Fruit fly (Drosophila melanogaster) whole organism, embryonic: Measurements from ENCODE around the gene plx.

Experiments used
- Abd-B ChIP-seq: fragments of 200-800 bp; sonication (Bioruptor generic); optimal IDR thresholded peaks from 2 replicates; lab custom pipeline; 2018; ENCODE audit warnings: missing biosample characterization, mild to moderate bottlenecking, missing genetic modification characterization, moderate library complexity
- B-H1 ChIP-seq: fragments of 200-800 bp; sonication (Bioruptor generic); IDR thresholded peaks from 3 replicates; pipeline ENCODE4 v1.3.6; 2022; ENCODE audit warnings: missing biosample characterization, missing genetic modification characterization
- CG10267 ChIP-seq: fragments of 200-800 bp; sonication (Bioruptor generic); optimal IDR thresholded peaks from 2 replicates; lab custom pipeline; 2018; ENCODE audit warnings: missing biosample characterization, mild to moderate bottlenecking, missing genetic modification characterization, moderate library complexity
- CG10274 ChIP-seq: fragments of 200-800 bp; sonication (Bioruptor generic); optimal IDR thresholded peaks from 3 replicates; lab custom pipeline; 2017; ENCODE audit warnings: missing biosample characterization, mild to moderate bottlenecking, missing genetic modification characterization
- CG10366 ChIP-seq: fragments of 200-800 bp; sonication (Bioruptor generic); IDR thresholded peaks from 2 replicates; pipeline ENCODE4 v1.3.6; 2022; ENCODE audit warnings: missing biosample characterization, missing genetic modification characterization
- CG10543 ChIP-seq: fragments of 200-800 bp; sonication (Bioruptor generic); optimal IDR thresholded peaks from 3 replicates; lab custom pipeline; 2017; ENCODE audit warnings: missing biosample characterization, mild to moderate bottlenecking, missing genetic modification characterization, moderate library complexity
- CG12659 ChIP-seq: fragments of 200-800 bp; sonication (Bioruptor generic); optimal IDR thresholded peaks from 3 replicates; lab custom pipeline; 2017; ENCODE audit warnings: mild to moderate bottlenecking, missing biosample characterization, missing genetic modification reagents, missing genetic modification characterization
- CG13775 ChIP-seq: fragments of 200-800 bp; sonication (Bioruptor generic); optimal IDR thresholded peaks from 3 replicates; lab custom pipeline; 2017; ENCODE audit warnings: missing biosample characterization, mild to moderate bottlenecking, missing genetic modification characterization
- CG1529 ChIP-seq: fragments of 200-800 bp; sonication (Bioruptor generic); optimal IDR thresholded peaks from 3 replicates; lab custom pipeline; 2018; ENCODE audit warnings: missing biosample characterization, missing genetic modification characterization
- CG15514 ChIP-seq: fragments of 200-800 bp; sonication (Bioruptor generic); optimal IDR thresholded peaks from 3 replicates; lab custom pipeline; 2017; ENCODE audit warnings: missing biosample characterization, missing genetic modification characterization, mild to moderate bottlenecking, moderate library complexity, missing genetic modification reagents
- CG1603 ChIP-seq: fragments of 200-800 bp; sonication (Bioruptor generic); optimal IDR thresholded peaks from 2 replicates; lab custom pipeline; 2019; ENCODE audit warnings: missing biosample characterization, mild to moderate bottlenecking, missing genetic modification characterization, moderate library complexity
- CG2120 ChIP-seq: fragments of 200-800 bp; sonication (Bioruptor generic); optimal IDR thresholded peaks from 3 replicates; lab custom pipeline; 2016; ENCODE audit warnings: missing biosample characterization, missing genetic modification characterization
- CG2875 ChIP-seq: fragments of 200-800 bp; sonication (Bioruptor generic); optimal IDR thresholded peaks from 2 replicates; lab custom pipeline; 2017; ENCODE audit warnings: missing biosample characterization, mild to moderate bottlenecking, missing genetic modification characterization, missing genetic modification reagents
- CG3281 ChIP-seq: fragments of 200-800 bp; sonication (Bioruptor generic); optimal IDR thresholded peaks from 3 replicates; lab custom pipeline; 2017; ENCODE audit warnings: missing biosample characterization, mild to moderate bottlenecking, missing genetic modification characterization
- CG3407 ChIP-seq: fragments of 200-800 bp; sonication (Bioruptor generic); optimal IDR thresholded peaks from 2 replicates; lab custom pipeline; 2018; ENCODE audit warnings: missing biosample characterization, mild to moderate bottlenecking, missing genetic modification characterization
- CG34376 ChIP-seq: fragments of 200-800 bp; sonication (Bioruptor generic); optimal IDR thresholded peaks from 2 replicates; lab custom pipeline; 2018; ENCODE audit warnings: missing biosample characterization, mild to moderate bottlenecking, missing genetic modification characterization
- CG3838 ChIP-seq: fragments of 200-800 bp; sonication (Bioruptor generic); optimal IDR thresholded peaks from 3 replicates; lab custom pipeline; 2016; ENCODE audit warnings: missing biosample characterization, missing genetic modification characterization
- CG3995 ChIP-seq: fragments of 200-800 bp; sonication (Bioruptor generic); optimal IDR thresholded peaks from 3 replicates; lab custom pipeline; 2016; ENCODE audit warnings: missing biosample characterization, missing genetic modification characterization
- CG4854 ChIP-seq: fragments of 200-800 bp; sonication (Bioruptor generic); optimal IDR thresholded peaks from 2 replicates; lab custom pipeline; 2016; ENCODE audit warnings: missing biosample characterization, missing genetic modification characterization, inconsistent platforms
- CG5245 ChIP-seq: fragments of 200-800 bp; sonication (Bioruptor generic); optimal IDR thresholded peaks from 3 replicates; lab custom pipeline; 2016; ENCODE audit warnings: missing biosample characterization, missing genetic modification characterization
- CG9876 ChIP-seq: fragments of 200-800 bp; sonication (Bioruptor generic); optimal IDR thresholded peaks from 2 replicates; lab custom pipeline; 2016; ENCODE audit warnings: missing biosample characterization, missing genetic modification characterization
- HLHmδ ChIP-seq: fragments of 200-800 bp; sonication (Bioruptor generic); optimal IDR thresholded peaks from 2 replicates; lab custom pipeline; 2018; ENCODE audit warnings: missing biosample characterization, mild to moderate bottlenecking, missing genetic modification characterization, moderate library complexity
- Myb ChIP-seq: fragments of 200-800 bp; sonication (Bioruptor generic); optimal IDR thresholded peaks from 2 replicates; lab custom pipeline; 2016; ENCODE audit warnings: missing biosample characterization, missing genetic modification characterization
- NC2α ChIP-seq: fragments of 200-800 bp; sonication (Bioruptor generic); optimal IDR thresholded peaks from 2 replicates; lab custom pipeline; 2016; ENCODE audit warnings: missing biosample characterization, missing genetic modification characterization
- Pdp1 ChIP-seq, 2 experiments: fragments of 200-800 bp; sonication (Bioruptor generic); optimal IDR thresholded peaks; 3 replicates each; lab custom pipeline; 2016; ENCODE audit warnings: missing biosample characterization in 2 of 2, missing genetic modification characterization in 2 of 2, mild to moderate bottlenecking in 1 of 2, moderate library complexity in 1 of 2
- Tbp ChIP-seq: fragments of >200 bp; optimal IDR thresholded peaks from 2 replicates; lab custom pipeline; 2018; ENCODE audit warnings: missing biosample characterization, missing genetic modification characterization
- Xrp1 ChIP-seq: fragments of 200-800 bp; sonication (Bioruptor generic); IDR thresholded peaks from 2 replicates; pipeline ENCODE4 v1.3.6; 2022; ENCODE audit warnings: missing biosample characterization, missing genetic modification characterization
- ash1 ChIP-seq: fragments of 200-800 bp; sonication (Bioruptor generic); optimal IDR thresholded peaks from 2 replicates; lab custom pipeline; 2018; ENCODE audit warnings: missing biosample characterization, mild to moderate bottlenecking, missing genetic modification characterization
- cas ChIP-seq: fragments of 200-800 bp; sonication (Bioruptor generic); IDR thresholded peaks from 2 replicates; pipeline ENCODE4 v1.3.6; 2022; ENCODE audit warnings: missing biosample characterization, missing genetic modification characterization
- cg ChIP-seq: fragments of 200-800 bp; sonication (Bioruptor generic); optimal IDR thresholded peaks from 3 replicates; lab custom pipeline; 2019; ENCODE audit warnings: missing biosample characterization, mild to moderate bottlenecking, missing genetic modification characterization, moderate library complexity
- chinmo ChIP-seq: fragments of 200-800 bp; sonication (Bioruptor generic); IDR thresholded peaks from 4 replicates; pipeline ENCODE4 v1.3.6; 2022; ENCODE audit warnings: missing biosample characterization, missing genetic modification characterization; ENCODE audit not compliant: partially characterized antibody
- croc ChIP-seq: fragments of 200-800 bp; sonication (Bioruptor generic); conservative IDR thresholded peaks from 3 replicates; pipeline ENCODE4 v1.3.6; 2022; ENCODE audit warnings: missing biosample characterization, missing genetic modification characterization
- cwo ChIP-seq: fragments of 200-800 bp; sonication (Bioruptor generic); optimal IDR thresholded peaks from 3 replicates; lab custom pipeline; 2017; ENCODE audit warnings: missing biosample characterization, missing genetic modification characterization, mild to moderate bottlenecking, moderate library complexity, missing genetic modification reagents
- da ChIP-seq: fragments of 200-800 bp; sonication (Bioruptor generic); optimal IDR thresholded peaks from 2 replicates; lab custom pipeline; 2016; ENCODE audit warnings: missing biosample characterization, missing genetic modification characterization
- danr ChIP-seq: fragments of 200-800 bp; sonication (Bioruptor generic); IDR thresholded peaks from 2 replicates; pipeline ENCODE4 v1.3.6; 2022; ENCODE audit warnings: missing biosample characterization, missing genetic modification characterization
- gcm ChIP-seq: fragments of 200-800 bp; sonication (Bioruptor generic); optimal IDR thresholded peaks from 2 replicates; lab custom pipeline; 2019; ENCODE audit warnings: missing biosample characterization, mild to moderate bottlenecking, missing genetic modification characterization, moderate library complexity
- grn ChIP-seq: fragments of 200-800 bp; sonication (Bioruptor generic); optimal IDR thresholded peaks from 3 replicates; lab custom pipeline; 2017; ENCODE audit warnings: missing biosample characterization, missing genetic modification characterization
- gsb ChIP-seq: fragments of 200-800 bp; sonication (Bioruptor generic); IDR thresholded peaks from 2 replicates; pipeline ENCODE4 v1.3.6; 2022; ENCODE audit warnings: missing biosample characterization, missing genetic modification characterization
- lola ChIP-seq, 3 experiments: fragments of >200 bp in 2 of 3; fragments of 200-800 bp in 1 of 3; sonication (Bioruptor generic) in 1 of 3; optimal IDR thresholded peaks; 2 replicates each; lab custom pipeline; 2017 to 2019; ENCODE audit warnings: missing biosample characterization in 3 of 3, missing genetic modification characterization in 3 of 3, mild to moderate bottlenecking in 1 of 3, moderate library complexity in 1 of 3
- luna ChIP-seq: fragments of 200-800 bp; sonication (Bioruptor generic); optimal IDR thresholded peaks from 2 replicates; lab custom pipeline; 2016; ENCODE audit warnings: missing biosample characterization, missing genetic modification characterization
- onecut ChIP-seq: fragments of 200-800 bp; sonication (Bioruptor generic); IDR thresholded peaks from 2 replicates; pipeline ENCODE4 v1.3.6; 2022; ENCODE audit warnings: missing biosample characterization, missing genetic modification characterization
- pfk ChIP-seq: fragments of 200-800 bp; sonication (Bioruptor generic); optimal IDR thresholded peaks from 2 replicates; lab custom pipeline; 2018; ENCODE audit warnings: missing biosample characterization, mild to moderate bottlenecking, missing genetic modification characterization, moderate library complexity
- pho ChIP-seq: fragments of 200-800 bp; sonication (Bioruptor generic); optimal IDR thresholded peaks from 2 replicates; lab custom pipeline; 2016; ENCODE audit warnings: missing biosample characterization, missing genetic modification characterization
- rib ChIP-seq: fragments of 200-800 bp; sonication (Bioruptor generic); IDR thresholded peaks from 2 replicates; pipeline ENCODE4 v1.3.6; 2022; ENCODE audit warnings: missing biosample characterization, missing genetic modification characterization
- sd ChIP-seq: fragments of 200-800 bp; sonication (Bioruptor generic); optimal IDR thresholded peaks from 3 replicates; lab custom pipeline; 2018; ENCODE audit warnings: missing biosample characterization, mild to moderate bottlenecking, missing genetic modification characterization, moderate library complexity
- shn ChIP-seq: fragments of 200-800 bp; sonication (Bioruptor generic); optimal IDR thresholded peaks from 3 replicates; lab custom pipeline; 2016; ENCODE audit warnings: missing biosample characterization, missing genetic modification characterization
- tll ChIP-seq, 2 experiments: fragments of 200-800 bp in 1 of 2; fragments of >200 bp in 1 of 2; sonication (Bioruptor generic) in 1 of 2; optimal IDR thresholded peaks; 2 replicates each; lab custom pipeline; 2017 to 2019; ENCODE audit warnings: missing biosample characterization in 2 of 2, missing genetic modification characterization in 2 of 2, mild to moderate bottlenecking in 1 of 2, moderate library complexity in 1 of 2
- vvl ChIP-seq: fragments of 200-800 bp; sonication (Bioruptor generic); IDR thresholded peaks from 2 replicates; pipeline ENCODE4 v1.3.6; 2022; ENCODE audit warnings: missing biosample characterization, missing genetic modification characterization

The plx gene

DNA sequence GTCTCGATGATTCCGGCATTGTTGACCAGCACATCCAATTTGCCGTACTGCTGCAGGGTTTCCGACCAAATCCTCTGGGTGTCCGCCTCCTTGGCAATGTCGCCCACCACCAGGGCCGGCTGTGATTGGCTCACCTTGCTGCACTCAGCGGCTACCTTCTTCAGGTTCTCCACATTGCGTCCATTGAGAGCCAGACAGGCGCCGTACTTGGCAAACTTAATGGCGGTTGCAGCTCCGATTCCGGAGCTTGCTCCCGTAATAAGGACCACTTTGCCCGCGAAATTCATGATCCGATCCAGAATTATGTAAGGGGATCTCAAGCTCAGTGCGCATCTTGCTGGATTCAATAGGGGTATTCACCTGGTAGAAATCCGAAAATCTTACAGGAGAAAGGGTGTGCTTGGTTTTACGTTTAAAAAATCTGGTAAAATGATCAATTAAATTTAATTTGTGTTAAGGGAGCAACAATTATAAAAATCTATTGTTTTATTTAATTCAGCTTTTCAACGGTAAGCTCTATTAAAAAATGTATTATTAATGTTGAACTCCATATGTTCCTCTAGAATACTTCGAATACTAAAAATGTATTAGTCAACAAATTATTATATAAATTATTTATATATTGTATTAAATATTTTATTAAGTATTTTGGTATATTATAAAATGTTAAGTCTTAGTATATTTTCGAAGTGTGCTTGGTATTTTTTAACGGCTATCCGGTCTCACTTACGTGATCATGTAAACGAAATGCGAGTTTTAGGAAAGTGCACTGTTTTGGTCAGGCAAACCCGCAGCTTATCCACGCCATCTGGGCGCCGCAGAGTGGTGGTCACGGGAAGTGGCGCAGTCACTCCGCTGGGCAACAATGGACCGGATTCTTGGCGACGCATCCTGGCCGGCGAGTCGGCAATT, 48.9 kb upstream of the plx start, which contains the start of the genes CG31548 and CG12170 (continued):
- TF ChIP-seq B-H1 (GFP tag; lab: Robert Waterston, UW) (0 out of 3 replicates have a peak, but pooled peaks have one; percentile 15), vvl (GFP tag; lab: Robert Waterston, UW) (peak; percentile 64), CG10274 (GFP tag; lab: Kevin White, UChicago) (no peak), CG3995 (GFP tag; lab: Kevin White, UChicago) (no peak), Myb (no peak), Tbp (GFP tag; lab: Kevin White, UChicago) (no peak), CG3407 (no peak), CG13775 (GFP tag; lab: Kevin White, UChicago) (peak; percentile 62), NC2α (GFP tag; lab: Kevin White, UChicago) (no peak), CG2120 (GFP tag; lab: Kevin White, UChicago) (peak; percentile 62), gsb (GFP tag; lab: Robert Waterston, UW) (no peak), CG9876 (GFP tag; lab: Kevin White, UChicago) (no peak), da (GFP tag; lab: Kevin White, UChicago) (no peak), Abd-B (GFP tag; lab: Kevin White, UChicago) (no peak), Pdp1 (GFP tag; optimal IDR thresholded peaks at IDR 0.05; lab: Kevin White, UChicago) (peak in 1 of 2 experiments; percentile 97), CG1529 (GFP tag; lab: Kevin White, UChicago) (no peak), ash1 (GFP tag; lab: Kevin White, UChicago) (no peak), CG3838 (GFP tag; lab: Kevin White, UChicago) (no peak), chinmo (GFP tag; lab: Robert Waterston, UW) (no peak), danr (GFP tag; lab: Robert Waterston, UW) (no peak), CG3281 (GFP tag; lab: Kevin White, UChicago) (peak; percentile 40), CG34376 (GFP tag; lab: Kevin White, UChicago) (no peak), pfk (GFP tag; lab: Kevin White, UChicago) (no peak), CG2875 (GFP tag; lab: Kevin White, UChicago) (peak; percentile 18), CG10366 (GFP tag; lab: Robert Waterston, UW) (peak; percentile 40), luna (no peak), CG10267 (tag; lab: Kevin White, UChicago) (peak; percentile 62), rib (GFP tag; lab: Robert Waterston, UW) (no peak), Xrp1 (GFP tag; lab: Robert Waterston, UW) (no peak), cwo (no peak), gcm (peak; percentile 50), CG1603 (tag; lab: Kevin White, UChicago) (no peak), CG12659 (GFP tag; lab: Kevin White, UChicago) (peak; percentile 56), cg (GFP tag; lab: Kevin White, UChicago) (no peak), CG5245 (peak; percentile 3), onecut (GFP tag; lab: Robert Waterston, UW) (no peak), CG4854 (GFP tag; lab: Kevin White, UChicago) (peak; percentile 11), croc (no peak), HLHmδ (GFP tag; lab: Kevin White, UChicago) (no peak), grn (GFP tag; lab: Kevin White, UChicago) (no peak), lola (GFP tag; optimal IDR thresholded peaks at IDR 0.05; lab: Kevin White, UChicago) (peak in 1 of 3 experiments; percentile 56), CG10543 (GFP tag; lab: Kevin White, UChicago) (no peak), cas (GFP tag; lab: Robert Waterston, UW) (no peak), sd (tag; lab: Kevin White, UChicago) (no peak), shn (GFP tag; lab: Kevin White, UChicago) (no peak), pho (GFP tag; lab: Kevin White, UChicago) (no peak), tll (GFP tag; optimal IDR thresholded peaks at IDR 0.05; lab: Kevin White, UChicago) (no peak), CG15514 (GFP tag; lab: Kevin White, UChicago) (peak; percentile 53)
